Fruit fly (Drosophila melanogaster): ENCODE measurements around the gene wake.

The wake gene

dm6 chr3R:22627936-22628513 is 11.6 kb upstream of the wake start (continued):
- no peak for TF ChIP-seq Sry-β (GFP tag; optimal IDR thresholded peaks at IDR 0.05)
- no peak for TF ChIP-seq Sin3A (optimal IDR thresholded peaks at IDR 0.05)
- no peak for TF ChIP-seq GATAe (GFP tag; conservative IDR thresholded peaks at IDR 0.05)
- TF ChIP-seq CG4854 (GFP tag; optimal IDR thresholded peaks at IDR 0.05), result no peak
- peak; percentile 53 for TF ChIP-seq esg (GFP tag; conservative IDR thresholded peaks at IDR 0.05)
- no peak for TF ChIP-seq HHEX (GFP tag; optimal IDR thresholded peaks at IDR 0.05)
- TF ChIP-seq usp (GFP tag; optimal IDR thresholded peaks at IDR 0.05), result no peak
- TF ChIP-seq CG10209 (GFP tag; optimal IDR thresholded peaks at IDR 0.05), result peak; percentile 19
- TF ChIP-seq CG18764 (GFP tag; optimal IDR thresholded peaks at IDR 0.05), result no peak
- no peak for TF ChIP-seq gsb (GFP tag; IDR thresholded peaks at IDR 0.05)
- TF ChIP-seq nau (GFP tag; optimal IDR thresholded peaks at IDR 0.05), result no peak
- TF ChIP-seq CG30020 (tag; optimal IDR thresholded peaks at IDR 0.05), result no peak
- no peak for TF ChIP-seq CG11696 (GFP tag; IDR thresholded peaks at IDR 0.05)
- no peak for TF ChIP-seq CG11560 (tag; IDR thresholded peaks at IDR 0.05)
- no peak for TF ChIP-seq CG10147 (GFP tag; optimal IDR thresholded peaks at IDR 0.05)
- TF ChIP-seq CG3838 (GFP tag; optimal IDR thresholded peaks at IDR 0.05), result no peak
- TF ChIP-seq Lpt (GFP tag; optimal IDR thresholded peaks at IDR 0.05), result no peak
- no peak for TF ChIP-seq ham (GFP tag; IDR thresholded peaks at IDR 0.05)
- TF ChIP-seq Side (GFP tag; optimal IDR thresholded peaks at IDR 0.05), result no peak
- no peak for TF ChIP-seq dimm (GFP tag; IDR thresholded peaks at IDR 0.05)
- TF ChIP-seq bab2 (GFP tag; optimal IDR thresholded peaks at IDR 0.05), result peak; percentile 15
- TF ChIP-seq ac (GFP tag; optimal IDR thresholded peaks at IDR 0.05), result no peak
- TF ChIP-seq wek (GFP tag; optimal IDR thresholded peaks at IDR 0.05), result no peak
- TF ChIP-seq seq (GFP tag; IDR thresholded peaks at IDR 0.05), result peak; percentile 46; the same call in 1 of the 2 replicates
- no peak for TF ChIP-seq slou (GFP tag; optimal IDR thresholded peaks at IDR 0.05)
- TF ChIP-seq CG3726 (GFP tag; IDR thresholded peaks at IDR 0.05), result no peak
- peak; percentile 7 for TF ChIP-seq Dip3 (GFP tag; optimal IDR thresholded peaks at IDR 0.05)
- no peak for TF ChIP-seq CG10267 (tag; optimal IDR thresholded peaks at IDR 0.05)
- no peak for TF ChIP-seq Atf-2 (GFP tag; optimal IDR thresholded peaks at IDR 0.05)
- peak; percentile 23 for TF ChIP-seq chn (GFP tag; optimal IDR thresholded peaks at IDR 0.05)
- no peak for TF ChIP-seq C15 (GFP tag; IDR thresholded peaks at IDR 0.05)
- no peak for TF ChIP-seq vnd (GFP tag; IDR thresholded peaks at IDR 0.05; ENCODE audit: partially characterized antibody)
- no peak for TF ChIP-seq CG7271 (tag; optimal IDR thresholded peaks at IDR 0.05)
- peak; percentile 31; the same call in 1 of the 2 replicates for TF ChIP-seq Atf6 (GFP tag; IDR thresholded peaks at IDR 0.05)
- no peak for TF ChIP-seq onecut (GFP tag; IDR thresholded peaks at IDR 0.05)
- no peak for TF ChIP-seq CG3281 (GFP tag; optimal IDR thresholded peaks at IDR 0.05)
- TF ChIP-seq E2f2 (GFP tag; IDR thresholded peaks at IDR 0.05), result peak; percentile 13; the same call in 1 of the 2 replicates
- no peak for TF ChIP-seq scrt (GFP tag; optimal IDR thresholded peaks at IDR 0.05)
- no peak for TF ChIP-seq CG18476 (GFP tag; optimal IDR thresholded peaks at IDR 0.05)
- no peak for TF ChIP-seq Abd-B (GFP tag; optimal IDR thresholded peaks at IDR 0.05)
- TF ChIP-seq CG31441 (GFP tag; IDR thresholded peaks at IDR 0.05), result no peak
- TF ChIP-seq CG7372 (GFP tag; IDR thresholded peaks at IDR 0.05), result no peak
- no peak for TF ChIP-seq CG1603 (tag; optimal IDR thresholded peaks at IDR 0.05)
- no peak for TF ChIP-seq ssp (GFP tag; IDR thresholded peaks at IDR 0.05)
- no peak for TF ChIP-seq gt (GFP tag; IDR thresholded peaks at IDR 0.05)
- no peak for TF ChIP-seq CG2129 (GFP tag; IDR thresholded peaks at IDR 0.05; ENCODE audit: partially characterized antibody)
- no peak for TF ChIP-seq Ravus (GFP tag; IDR thresholded peaks at IDR 0.05)
- no peak for TF ChIP-seq Dfd (GFP tag; optimal IDR thresholded peaks at IDR 0.05)
- no peak for TF ChIP-seq CG10431 (GFP tag; optimal IDR thresholded peaks at IDR 0.05)
- TF ChIP-seq dati (GFP tag; IDR thresholded peaks at IDR 0.05), result no peak
- TF ChIP-seq lov (optimal IDR thresholded peaks at IDR 0.05), result no peak
- no peak for TF ChIP-seq lov (GFP tag; IDR thresholded peaks at IDR 0.05)
- TF ChIP-seq maf-S (GFP tag; optimal IDR thresholded peaks at IDR 0.05), result no peak
